Fruit fly (Drosophila melanogaster) whole organism, pupa: Measurements from ENCODE around the gene SkpA.

Experiments
- CG10348 ChIP-seq: fragments of 200-800 bp; sonication (Bioruptor generic); IDR thresholded peaks from 2 replicates; pipeline ENCODE4 v1.3.6; 2022; ENCODE audit warnings: missing biosample characterization, missing genetic modification characterization
- CG12605 ChIP-seq: fragments of 200-800 bp; sonication (Bioruptor generic); IDR thresholded peaks from 2 replicates; pipeline ENCODE4 v1.3.6; 2022; ENCODE audit warnings: missing biosample characterization, missing genetic modification characterization
- CG13204 ChIP-seq: fragments of 200-800 bp; sonication (Bioruptor generic); optimal IDR thresholded peaks from 2 replicates; lab custom pipeline; 2018; ENCODE audit warnings: missing biosample characterization, mild to moderate bottlenecking, missing genetic modification characterization, moderate library complexity
- CG14655 ChIP-seq: fragments of 200-800 bp; sonication (Bioruptor generic); optimal IDR thresholded peaks from 3 replicates; lab custom pipeline; 2017; ENCODE audit warnings: mild to moderate bottlenecking, missing biosample characterization, missing genetic modification reagents, missing genetic modification characterization
- CG15710 ChIP-seq: fragments of 200-800 bp; sonication (Bioruptor generic); optimal IDR thresholded peaks from 2 replicates; lab custom pipeline; 2018; ENCODE audit warnings: missing biosample characterization, mild to moderate bottlenecking, missing genetic modification characterization, moderate library complexity
- CG17806 ChIP-seq: fragments of 200-800 bp; sonication (Bioruptor generic); optimal IDR thresholded peaks from 2 replicates; lab custom pipeline; 2018; ENCODE audit warnings: missing biosample characterization, mild to moderate bottlenecking, missing genetic modification characterization, moderate library complexity
- CG32121 ChIP-seq: fragments of 200-800 bp; sonication (Bioruptor generic); IDR thresholded peaks from 2 replicates; pipeline ENCODE4 v1.3.6; 2022; ENCODE audit warnings: missing biosample characterization, missing genetic modification characterization
- CG34367 ChIP-seq: fragments of 200-800 bp; sonication (Bioruptor generic); optimal IDR thresholded peaks from 2 replicates; lab custom pipeline; 2018; ENCODE audit warnings: missing biosample characterization, mild to moderate bottlenecking, missing genetic modification characterization
- CG4496 ChIP-seq: fragments of 200-800 bp; sonication (Bioruptor generic); IDR thresholded peaks from 3 replicates; pipeline ENCODE4 v1.3.6; 2022; ENCODE audit warnings: missing biosample characterization, missing genetic modification characterization
- CG8159 ChIP-seq: fragments of 200-800 bp; sonication (Bioruptor generic); optimal IDR thresholded peaks from 3 replicates; lab custom pipeline; 2018; ENCODE audit warnings: missing biosample characterization, mild to moderate bottlenecking, missing genetic modification characterization, moderate library complexity
- CG8301 ChIP-seq: fragments of 200-800 bp; sonication (Bioruptor generic); optimal IDR thresholded peaks from 2 replicates; lab custom pipeline; 2018; ENCODE audit warnings: missing biosample characterization, mild to moderate bottlenecking, missing genetic modification characterization
- CG9948 ChIP-seq: fragments of 200-800 bp; sonication (Bioruptor generic); optimal IDR thresholded peaks from 2 replicates; lab custom pipeline; 2018; ENCODE audit warnings: missing biosample characterization, mild to moderate bottlenecking, missing genetic modification characterization, moderate library complexity
- D1 ChIP-seq: fragments of 200-800 bp; sonication (Bioruptor generic); optimal IDR thresholded peaks from 2 replicates; lab custom pipeline; 2018; ENCODE audit warnings: missing biosample characterization, mild to moderate bottlenecking, missing genetic modification characterization, moderate library complexity
- EcR ChIP-seq: fragments of 200-800 bp; sonication (Bioruptor generic); optimal IDR thresholded peaks from 3 replicates; lab custom pipeline; 2019; ENCODE audit warnings: missing biosample characterization, missing genetic modification characterization, mild to moderate bottlenecking, moderate library complexity, missing genetic modification reagents
- Ets98B ChIP-seq: fragments of 200-800 bp; sonication (Bioruptor generic); IDR thresholded peaks from 2 replicates; pipeline ENCODE4 v1.3.6; 2022; ENCODE audit warnings: missing biosample characterization, missing genetic modification characterization
- Pif1A ChIP-seq: fragments of 200-800 bp; sonication (Bioruptor generic); optimal IDR thresholded peaks from 3 replicates; lab custom pipeline; 2016; ENCODE audit warnings: missing biosample characterization, missing genetic modification characterization
- Pif1B ChIP-seq: fragments of 200-800 bp; sonication (Bioruptor generic); optimal IDR thresholded peaks from 3 replicates; lab custom pipeline; 2016; ENCODE audit warnings: missing biosample characterization, missing genetic modification characterization
- Snoo ChIP-seq: fragments of 200-800 bp; sonication (Bioruptor generic); optimal IDR thresholded peaks from 3 replicates; lab custom pipeline; 2017; ENCODE audit warnings: missing biosample characterization, mild to moderate bottlenecking, missing genetic modification characterization, inconsistent platforms
- fd96Ca ChIP-seq: fragments of 200-800 bp; sonication (Bioruptor generic); IDR thresholded peaks from 3 replicates; pipeline ENCODE4 v1.3.6; 2022; ENCODE audit warnings: missing biosample characterization, missing genetic modification characterization
- gl ChIP-seq: fragments of 200-800 bp; sonication (Bioruptor generic); optimal IDR thresholded peaks from 2 replicates; lab custom pipeline; 2018; ENCODE audit warnings: missing biosample characterization, mild to moderate bottlenecking, missing genetic modification characterization
- rn ChIP-seq: fragments of 200-800 bp; sonication (Bioruptor generic); IDR thresholded peaks from 2 replicates; pipeline ENCODE4 v1.3.6; 2022; ENCODE audit warnings: missing biosample characterization, missing genetic modification characterization

Gene SkpA

DNA sequence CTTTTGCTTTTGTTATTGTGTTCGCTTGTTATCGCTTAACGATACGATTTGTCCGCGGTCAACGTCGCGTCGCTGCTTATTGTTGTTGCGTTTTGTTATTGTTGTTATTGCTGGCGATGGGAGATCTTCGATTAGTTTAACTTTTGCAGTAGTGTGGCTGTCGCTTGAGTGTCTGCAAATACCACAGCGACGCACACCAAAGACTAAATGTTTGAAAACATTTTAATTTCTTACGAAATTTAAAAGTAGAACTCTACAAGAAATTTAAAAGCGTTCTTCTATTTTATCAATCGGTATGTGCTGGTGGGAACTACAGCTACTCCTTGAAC is 35.8 kb upstream of the SkpA start, which contains the start of gene spdi:
Gene spdi, minus strand, starts transcription at position 94 of the 329 bp plus-strand sequence.
- TF ChIP-seq CG34367, result no peak
- TF ChIP-seq EcR (GFP tag; lab: Kevin White, UChicago), result no peak
- TF ChIP-seq CG8301 (tag; lab: Kevin White, UChicago), result no peak
- TF ChIP-seq Snoo (tag; lab: Kevin White, UChicago), result no peak
- no peak for TF ChIP-seq CG17806 (tag; lab: Kevin White, UChicago)
- TF ChIP-seq CG15710, result no peak
- TF ChIP-seq CG9948 (tag; lab: Kevin White, UChicago), result no peak
- TF ChIP-seq Pif1B (GFP tag; lab: Kevin White, UChicago), result no peak
- no peak for TF ChIP-seq CG4496 (GFP tag; lab: Robert Waterston, UW)
- no peak for TF ChIP-seq CG32121 (GFP tag; lab: Robert Waterston, UW)
- TF ChIP-seq CG14655 (GFP tag; lab: Kevin White, UChicago), result no peak
- TF ChIP-seq CG8159, result no peak
- TF ChIP-seq rn (GFP tag; lab: Robert Waterston, UW), result no peak
- TF ChIP-seq CG13204 (GFP tag; lab: Kevin White, UChicago), result no peak
- TF ChIP-seq CG10348 (GFP tag; lab: Robert Waterston, UW), result no peak
- no peak for TF ChIP-seq Pif1A
- TF ChIP-seq D1 (tag; lab: Kevin White, UChicago), result no peak
- no peak for TF ChIP-seq CG12605 (GFP tag; lab: Robert Waterston, UW)

DNA sequence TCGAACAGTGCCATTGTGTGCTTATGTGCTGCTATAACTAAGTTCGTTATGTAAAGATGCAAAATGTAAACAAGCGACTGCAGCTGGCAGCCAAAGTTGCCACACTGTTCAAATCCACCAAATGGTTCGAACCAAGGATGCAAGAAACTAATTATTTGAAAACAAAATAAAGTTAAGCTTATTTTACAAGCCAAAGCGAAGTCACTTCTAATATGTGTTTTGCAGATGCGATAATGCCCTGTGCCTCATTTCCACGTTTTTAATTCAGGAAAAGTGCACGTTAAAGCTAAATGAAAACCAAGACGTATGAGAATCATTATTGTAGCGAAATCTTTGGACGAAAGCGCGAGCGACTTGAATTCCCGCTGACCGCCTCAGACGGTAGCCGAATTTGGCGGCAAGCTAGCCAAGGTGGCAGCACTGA is 34.8 kb upstream of the SkpA start, which contains the start of the genes CG13365 and Vsp37A:
Gene CG13365, minus strand, starts transcription at position 84 of the 424 bp plus-strand sequence.
Gene Vsp37A, plus strand, starts transcription at position 399 of the 424 bp plus-strand sequence.
- TF ChIP-seq CG32121 (GFP tag; lab: Robert Waterston, UW) (no peak), EcR (GFP tag; lab: Kevin White, UChicago) (no peak), CG8301 (tag; lab: Kevin White, UChicago) (peak; percentile 3), CG12605 (GFP tag; lab: Robert Waterston, UW) (no peak), Pif1B (GFP tag; lab: Kevin White, UChicago) (no peak), CG8159 (peak; percentile 35), CG17806 (tag; lab: Kevin White, UChicago) (no peak), CG13204 (GFP tag; lab: Kevin White, UChicago) (no peak), CG15710 (peak; percentile 26)

DNA sequence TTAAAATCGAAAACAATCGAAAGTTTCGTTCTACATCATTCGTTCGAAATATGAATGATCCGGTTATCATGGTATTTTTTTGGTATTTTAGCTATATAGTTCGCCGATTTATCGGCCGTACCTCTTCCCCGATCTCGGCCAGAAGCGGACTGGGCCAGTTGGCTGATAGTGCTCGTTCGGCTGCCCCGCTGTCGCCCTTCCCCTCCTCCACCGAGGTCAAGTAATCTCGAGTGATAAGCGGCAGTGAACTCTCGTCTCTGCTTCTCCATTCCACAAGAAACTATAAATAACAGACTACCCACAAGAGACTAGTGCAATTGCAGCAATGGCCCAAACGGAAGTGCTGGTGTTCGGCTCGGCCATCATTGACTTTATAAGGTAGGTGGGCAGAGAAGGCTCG is 32.6 kb upstream of the SkpA start, which contains the start of gene CG13369:
Gene CG13369, plus strand, starts transcription at position 112 of the 400 bp plus-strand sequence.
- TF ChIP-seq Snoo (tag; lab: Kevin White, UChicago) (no peak), fd96Ca (GFP tag; lab: Robert Waterston, UW) (no peak), EcR (GFP tag; lab: Kevin White, UChicago) (no peak), gl (tag; lab: Kevin White, UChicago) (no peak), CG15710 (no peak), CG13204 (GFP tag; lab: Kevin White, UChicago) (no peak), CG8159 (no peak), CG17806 (tag; lab: Kevin White, UChicago) (no peak), CG12605 (GFP tag; lab: Robert Waterston, UW) (no peak), CG9948 (tag; lab: Kevin White, UChicago) (no peak), CG34367 (no peak), D1 (tag; lab: Kevin White, UChicago) (no peak), CG8301 (tag; lab: Kevin White, UChicago) (no peak), Pif1A (no peak), CG4496 (GFP tag; lab: Robert Waterston, UW) (no peak), CG14655 (GFP tag; lab: Kevin White, UChicago) (no peak), rn (GFP tag; lab: Robert Waterston, UW) (no peak)

DNA sequence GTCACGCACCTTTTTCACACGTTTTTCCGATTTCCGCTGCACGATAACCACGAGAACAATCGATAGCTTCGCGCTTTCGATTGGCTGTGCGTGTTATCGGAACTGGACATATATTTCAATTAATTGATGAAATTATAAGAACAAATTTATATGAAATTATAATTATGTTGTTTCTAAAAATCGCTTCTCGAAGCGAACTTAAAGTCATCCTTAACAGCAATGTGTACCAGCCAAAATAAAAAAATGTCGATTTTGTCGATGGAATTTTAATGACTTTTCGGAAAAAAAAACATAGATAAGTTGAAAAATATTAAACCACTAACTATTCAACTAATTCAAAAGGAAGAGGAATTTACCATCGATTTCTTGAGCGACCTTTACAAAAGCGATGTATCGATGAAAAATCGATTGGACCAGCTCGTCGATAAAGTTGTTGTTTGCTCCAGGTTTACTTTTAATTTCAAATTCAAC is 30.7 kb upstream of the SkpA start, which contains the start of the genes CG13364 and Hinfp:
Gene CG13364, minus strand, starts transcription at position 47 of the 471 bp plus-strand sequence.
Gene Hinfp, plus strand, starts transcription at position 386 of the 471 bp plus-strand sequence.
- TF ChIP-seq Pif1B (GFP tag; lab: Kevin White, UChicago), result no peak
- TF ChIP-seq CG13204 (GFP tag; lab: Kevin White, UChicago), result no peak
- no peak for TF ChIP-seq CG9948 (tag; lab: Kevin White, UChicago)
- TF ChIP-seq CG34367, result no peak
- TF ChIP-seq CG8159, result no peak
- no peak for TF ChIP-seq gl (tag; lab: Kevin White, UChicago)
- TF ChIP-seq CG4496 (GFP tag; lab: Robert Waterston, UW), result no peak
- no peak for TF ChIP-seq CG10348 (GFP tag; lab: Robert Waterston, UW)
- TF ChIP-seq CG17806 (tag; lab: Kevin White, UChicago), result no peak
- no peak for TF ChIP-seq D1 (tag; lab: Kevin White, UChicago)
- TF ChIP-seq rn (GFP tag; lab: Robert Waterston, UW), result no peak
- no peak for TF ChIP-seq CG8301 (tag; lab: Kevin White, UChicago)

DNA sequence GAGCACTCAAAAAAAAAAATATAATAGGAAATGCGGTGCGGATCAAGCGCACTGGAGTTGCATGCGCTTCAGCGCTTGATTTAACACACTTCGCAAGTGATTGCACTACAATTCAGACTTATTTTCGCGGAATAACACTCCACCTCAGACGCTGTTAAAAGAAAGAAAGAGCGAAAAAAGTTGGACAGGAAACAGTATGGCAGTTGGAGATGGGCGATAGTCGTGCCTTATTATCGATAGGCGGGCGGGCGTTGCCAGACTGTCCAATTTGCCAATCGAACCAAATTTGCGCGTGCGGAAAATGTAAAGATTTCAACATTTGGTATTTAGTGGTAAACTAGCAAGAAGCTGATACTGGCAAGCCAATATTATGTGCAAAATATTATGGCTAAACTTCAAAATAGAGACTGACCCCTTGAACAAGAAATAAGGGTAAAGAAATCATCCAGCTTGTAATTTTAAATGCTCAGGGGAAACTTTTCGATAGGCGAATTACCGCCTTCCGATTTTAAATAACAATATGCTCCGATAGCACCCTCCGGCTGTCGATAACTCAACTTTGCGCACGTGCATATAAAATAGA is 26.6 kb upstream of the SkpA start, which contains the start of the genes RpL36 and Mybbp1A:
Gene RpL36, minus strand, starts transcription at position 245 of the 583 bp plus-strand sequence.
Gene Mybbp1A, plus strand, starts transcription at position 535 of the 583 bp plus-strand sequence.
- TF ChIP-seq CG14655 (GFP tag; lab: Kevin White, UChicago), result no peak
- no peak for TF ChIP-seq CG10348 (GFP tag; lab: Robert Waterston, UW)
- TF ChIP-seq CG8159, result peak; percentile 61
- TF ChIP-seq CG17806 (tag; lab: Kevin White, UChicago), result no peak
- TF ChIP-seq Snoo (tag; lab: Kevin White, UChicago), result peak; percentile 74
- no peak for TF ChIP-seq Pif1B (GFP tag; lab: Kevin White, UChicago)
- peak; percentile 51; the same call in 1 of the 2 replicates for TF ChIP-seq Ets98B (GFP tag; lab: Robert Waterston, UW)
- TF ChIP-seq Pif1A, result no peak
- peak; percentile 13; the same call in 1 of the 2 replicates for TF ChIP-seq rn (GFP tag; lab: Robert Waterston, UW)
- 0 out of 2 replicates have a peak, but pooled peaks have one; percentile 18 for TF ChIP-seq CG32121 (GFP tag; lab: Robert Waterston, UW)
- TF ChIP-seq CG13204 (GFP tag; lab: Kevin White, UChicago), result no peak
- peak; percentile 42 for TF ChIP-seq EcR (GFP tag; lab: Kevin White, UChicago)
- peak; percentile 38 for TF ChIP-seq gl (tag; lab: Kevin White, UChicago)
- peak; percentile 40 for TF ChIP-seq CG12605 (GFP tag; lab: Robert Waterston, UW)
- no peak for TF ChIP-seq CG9948 (tag; lab: Kevin White, UChicago)
- peak; percentile 50 for TF ChIP-seq CG34367
- no peak for TF ChIP-seq CG8301 (tag; lab: Kevin White, UChicago)
- TF ChIP-seq CG15710, result peak; percentile 44
- TF ChIP-seq D1 (tag; lab: Kevin White, UChicago), result no peak
- TF ChIP-seq fd96Ca (GFP tag; lab: Robert Waterston, UW), result 0 out of 3 replicates have a peak, but pooled peaks have one; percentile 7
- peak; percentile 44; the same call in 1 of the 3 replicates for TF ChIP-seq CG4496 (GFP tag; lab: Robert Waterston, UW)
